Worm (Caenorhabditis elegans) whole organism, L2 larva: Measurements from ENCODE around the gene vab-23.
A peak's percentile ranks its signal among the peaks of the same experiment; 100 is the strongest.

ENCODE experiments used
- egl-27 ChIP-seq: sonication (generic microtip); optimal IDR thresholded peaks from 3 replicates; lab custom pipeline; 2017; ENCODE audit warnings: missing biosample characterization, missing genetic modification reagents, missing genetic modification characterization
- lsy-2 ChIP-seq, 2 experiments: fragments of 150-350 bp in 1 of 2; sonication (generic microtip) in 1 of 2; optimal IDR thresholded peaks; 2 replicates each; lab custom pipeline; 2014 to 2017; ENCODE audit warnings: missing biosample characterization in 2 of 2, missing genetic modification characterization in 2 of 2
- unc-62 ChIP-seq: fragments of 150-350 bp; optimal IDR thresholded peaks from 2 replicates; lab custom pipeline; 2014; ENCODE audit warnings: missing biosample characterization, missing genetic modification reagents, missing genetic modification characterization
- zag-1 ChIP-seq: fragments of 150-350 bp; optimal IDR thresholded peaks from 2 replicates; lab custom pipeline; 2014; ENCODE audit warnings: missing biosample characterization, missing genetic modification characterization

DNA sequence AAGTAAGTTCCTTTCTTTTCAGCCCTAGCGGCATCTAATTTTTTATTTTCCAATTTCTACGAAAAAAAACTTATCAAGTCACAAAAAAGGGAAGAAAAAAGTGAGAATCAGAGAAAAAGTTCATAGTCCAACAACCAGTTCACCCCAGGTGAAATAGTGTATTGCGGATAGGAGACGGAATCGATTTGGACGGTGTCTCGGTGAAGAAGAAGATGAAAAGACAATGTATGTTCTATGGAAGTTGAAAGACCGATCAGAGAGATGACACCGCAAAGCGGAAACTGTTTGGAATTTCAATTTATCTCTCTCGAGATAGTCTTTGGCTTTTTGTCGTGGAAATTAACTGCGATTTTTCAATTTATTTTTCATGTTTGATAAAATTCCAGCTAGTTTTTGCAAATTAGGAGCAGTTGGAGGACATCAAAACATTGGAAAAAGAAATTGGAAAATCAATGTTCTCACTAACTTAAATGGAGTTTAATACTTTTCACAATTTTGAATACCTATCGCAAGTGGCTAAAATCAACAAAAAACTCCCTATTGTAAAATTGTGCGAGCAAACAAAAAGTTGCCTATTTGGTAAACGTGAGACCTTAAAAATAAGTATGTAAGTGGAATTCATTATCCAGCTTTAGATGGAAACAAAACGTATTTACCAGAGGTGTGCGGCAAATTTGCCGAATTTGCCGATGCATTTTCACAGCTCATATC lies 48.7 kb downstream of the vab-23 start:
- TF ChIP-seq egl-27 = peak; percentile 24
- TF ChIP-seq zag-1 (tag; lab: Kevin White, UChicago) = no peak
- no peak for TF ChIP-seq unc-62
- TF ChIP-seq lsy-2 (tag; optimal IDR thresholded peaks at IDR 0.05; lab: Kevin White, UChicago) = no peak
